Fruit fly (Drosophila melanogaster): ENCODE results near the gene CG44194.

CG44194 gene

DNA sequence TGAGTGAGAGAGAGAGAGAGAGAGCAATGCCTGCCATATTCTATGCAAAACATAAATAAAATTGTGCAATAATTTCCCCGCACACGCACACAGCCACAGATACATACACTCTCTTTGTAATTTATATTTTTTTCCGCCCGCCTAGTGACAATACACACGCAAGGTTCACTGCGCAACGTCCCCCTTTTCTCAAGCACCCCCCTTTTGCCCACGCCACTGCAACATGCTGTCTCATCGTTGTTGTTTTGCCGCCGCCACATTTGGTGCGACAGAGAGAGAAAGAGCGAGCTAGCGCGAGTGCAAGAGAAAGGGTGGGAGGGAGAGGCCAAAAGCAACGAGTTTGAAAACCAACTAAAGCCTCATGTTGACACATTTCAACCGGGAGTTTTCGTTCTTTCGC is 14.8 kb upstream of the CG44194 start (continued):
- TF ChIP-seq Lpt (GFP tag; optimal IDR thresholded peaks at IDR 0.05) = peak; percentile 76
- peak; percentile 77 for TF ChIP-seq CG6792 (GFP tag; optimal IDR thresholded peaks at IDR 0.05)
- TF ChIP-seq CG32006 (GFP tag; optimal IDR thresholded peaks at IDR 0.05) = peak; percentile 77
- peak; percentile 47 for TF ChIP-seq spab (GFP tag; optimal IDR thresholded peaks at IDR 0.05)
- TF ChIP-seq CG10631 (GFP tag; optimal IDR thresholded peaks at IDR 0.05) = peak; percentile 72
- TF ChIP-seq CG6276 (GFP tag; optimal IDR thresholded peaks at IDR 0.05) = peak; percentile 77
- TF ChIP-seq CG4318 (GFP tag; optimal IDR thresholded peaks at IDR 0.05) = no peak
- peak; percentile 73; the same call in 2 of the 3 replicates for TF ChIP-seq CG8119 (GFP tag; IDR thresholded peaks at IDR 0.05)
- TF ChIP-seq Sox15 (GFP tag; optimal IDR thresholded peaks at IDR 0.05) = peak; percentile 73
- peak; percentile 86 for TF ChIP-seq vri (GFP tag; optimal IDR thresholded peaks at IDR 0.05)
- TF ChIP-seq Ets21C (GFP tag; optimal IDR thresholded peaks at IDR 0.05) = peak; percentile 67
- TF ChIP-seq OdsH (GFP tag; optimal IDR thresholded peaks at IDR 0.05) = peak; percentile 77
- TF ChIP-seq Eip75B (GFP tag; optimal IDR thresholded peaks at IDR 0.05) = peak; percentile 58
- peak; percentile 62 for TF ChIP-seq achi (GFP tag; optimal IDR thresholded peaks at IDR 0.05)
- peak; percentile 59 for TF ChIP-seq fkh (GFP tag; optimal IDR thresholded peaks at IDR 0.05)
- TF ChIP-seq acj6 (GFP tag; optimal IDR thresholded peaks at IDR 0.05) = peak; percentile 73
- peak; percentile 89 for TF ChIP-seq eg (GFP tag; IDR thresholded peaks at IDR 0.05)
- peak; percentile 33 for TF ChIP-seq CG11762 (GFP tag; optimal IDR thresholded peaks at IDR 0.05; ENCODE audit: insufficient read depth)
- no peak; the same call in 1 of the 2 replicates for TF ChIP-seq CG15336 (GFP tag; IDR thresholded peaks at IDR 0.05)
- peak; percentile 71 for TF ChIP-seq Sox102F (GFP tag; optimal IDR thresholded peaks at IDR 0.05)
- TF ChIP-seq CG10669 (GFP tag; optimal IDR thresholded peaks at IDR 0.05) = peak; percentile 67
- peak; percentile 81 for TF ChIP-seq esn (GFP tag; optimal IDR thresholded peaks at IDR 0.05)
- TF ChIP-seq dsx (GFP tag; optimal IDR thresholded peaks at IDR 0.05; ENCODE audit: poor library complexity, severe bottlenecking) = peak; percentile 48
- peak; percentile 80 for TF ChIP-seq CG31627 (GFP tag; optimal IDR thresholded peaks at IDR 0.05)
- TF ChIP-seq CG34406 (GFP tag; optimal IDR thresholded peaks at IDR 0.05) = peak; percentile 56
- TF ChIP-seq CG3919 (GFP tag; optimal IDR thresholded peaks at IDR 0.05) = peak; percentile 72
- peak; percentile 74 for TF ChIP-seq CG7368 (GFP tag; optimal IDR thresholded peaks at IDR 0.05)
- no peak for TF ChIP-seq Eip93F (GFP tag; optimal IDR thresholded peaks at IDR 0.05)
- peak; percentile 87 for TF ChIP-seq svp (GFP tag)
- TF ChIP-seq Hr39 (GFP tag; optimal IDR thresholded peaks at IDR 0.05) = peak; percentile 75
- TF ChIP-seq ss (GFP tag; optimal IDR thresholded peaks at IDR 0.05) = peak; percentile 71 to 75
- peak; percentile 65 for TF ChIP-seq CG11902 (GFP tag; optimal IDR thresholded peaks at IDR 0.05)
- TF ChIP-seq CG9139 (GFP tag; optimal IDR thresholded peaks at IDR 0.05) = peak; percentile 64
- peak; percentile 78 for TF ChIP-seq pdm3 (GFP tag; optimal IDR thresholded peaks at IDR 0.05)
- peak; percentile 74 for TF ChIP-seq cyc (GFP tag; optimal IDR thresholded peaks at IDR 0.05)
- TF ChIP-seq salr (GFP tag; optimal IDR thresholded peaks at IDR 0.05) = peak; percentile 50 to 55
- peak; percentile 71 for TF ChIP-seq Met (GFP tag; optimal IDR thresholded peaks at IDR 0.05)
- peak; percentile 82 for TF ChIP-seq lz (GFP tag; optimal IDR thresholded peaks at IDR 0.05)
- peak; percentile 66 for TF ChIP-seq topi (GFP tag; optimal IDR thresholded peaks at IDR 0.05)
- TF ChIP-seq Smox (GFP tag; optimal IDR thresholded peaks at IDR 0.05) = peak; percentile 68
- TF ChIP-seq CG8632 (GFP tag; optimal IDR thresholded peaks at IDR 0.05) = peak; percentile 62

DNA sequence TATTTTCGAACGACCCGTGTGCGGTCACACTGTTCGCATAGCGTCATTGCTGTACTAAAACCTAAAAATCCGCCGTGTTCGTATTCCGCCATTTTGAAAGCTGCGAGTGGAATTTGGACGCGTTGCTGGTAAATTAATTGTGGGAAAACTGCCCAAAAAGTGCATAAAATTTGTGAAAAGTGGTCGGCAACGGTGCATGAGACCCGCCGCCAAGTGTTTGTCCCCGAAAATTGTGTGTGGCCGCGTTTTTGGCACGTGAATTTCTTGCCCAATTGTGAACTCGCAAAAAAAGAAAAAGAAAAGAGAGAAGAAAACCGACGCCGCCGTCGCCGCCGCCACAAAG is 14.1 kb upstream of the CG44194 start, which contains the start of gene CtBP:
TSS of gene CtBP (plus strand) at position 29 of the 343 bp plus-strand sequence.
- TF ChIP-seq CG8119 (GFP tag; IDR thresholded peaks at IDR 0.05) = 0 out of 3 replicates have a peak, but pooled peaks have one; percentile 26
- no peak for TF ChIP-seq CG6808 (GFP tag; optimal IDR thresholded peaks at IDR 0.05)
- TF ChIP-seq CG1621 (tag; optimal IDR thresholded peaks at IDR 0.05) = peak; percentile 92
- TF ChIP-seq CG8632 (GFP tag; optimal IDR thresholded peaks at IDR 0.05) = no peak
- no peak for TF ChIP-seq CG10631 (GFP tag; optimal IDR thresholded peaks at IDR 0.05)
- no peak for TF ChIP-seq CG6276 (GFP tag; optimal IDR thresholded peaks at IDR 0.05)
- peak; percentile 40 for TF ChIP-seq CG6854 (GFP tag; optimal IDR thresholded peaks at IDR 0.05)
- no peak for TF ChIP-seq Ets21C (GFP tag; optimal IDR thresholded peaks at IDR 0.05)
- no peak for TF ChIP-seq CG6792 (GFP tag; optimal IDR thresholded peaks at IDR 0.05)
- TF ChIP-seq Hr38 (GFP tag; optimal IDR thresholded peaks at IDR 0.05) = no peak
- no peak for TF ChIP-seq CG3919 (GFP tag; optimal IDR thresholded peaks at IDR 0.05)
- TF ChIP-seq fd59A (GFP tag; optimal IDR thresholded peaks at IDR 0.05) = no peak
- no peak for TF ChIP-seq CG9139 (GFP tag; optimal IDR thresholded peaks at IDR 0.05)
- no peak for TF ChIP-seq CG11294 (GFP tag; IDR thresholded peaks at IDR 0.05)
- no peak for TF ChIP-seq dsx (GFP tag; optimal IDR thresholded peaks at IDR 0.05; ENCODE audit: poor library complexity, severe bottlenecking)
- no peak for TF ChIP-seq achi (GFP tag; optimal IDR thresholded peaks at IDR 0.05)
- peak in 1 of 2 experiments; percentile 31 for TF ChIP-seq ss (GFP tag; optimal IDR thresholded peaks at IDR 0.05)
- no peak for TF ChIP-seq CG4318 (GFP tag; optimal IDR thresholded peaks at IDR 0.05)
- TF ChIP-seq lz (GFP tag; optimal IDR thresholded peaks at IDR 0.05) = no peak
- no peak for TF ChIP-seq Hr39 (GFP tag; optimal IDR thresholded peaks at IDR 0.05)
- TF ChIP-seq CG16779 (tag; optimal IDR thresholded peaks at IDR 0.05) = peak; percentile 15
- no peak for TF ChIP-seq net (GFP tag; optimal IDR thresholded peaks at IDR 0.05)
- no peak for TF ChIP-seq CG7368 (GFP tag; optimal IDR thresholded peaks at IDR 0.05)
- TF ChIP-seq CG11902 (GFP tag; optimal IDR thresholded peaks at IDR 0.05) = no peak
- TF ChIP-seq CG34406 (GFP tag; optimal IDR thresholded peaks at IDR 0.05) = no peak
- TF ChIP-seq Eip93F (GFP tag; optimal IDR thresholded peaks at IDR 0.05) = no peak

Data from whole organism, prepupa.